Fruit fly (Drosophila melanogaster) whole organism, pupa: Measurements from ENCODE around the gene CG1409.

Experiments used
- CG10348 ChIP-seq: fragments of 200-800 bp; sonication (Bioruptor generic); IDR thresholded peaks from 2 replicates; pipeline ENCODE4 v1.3.6; 2022; ENCODE audit warnings: missing biosample characterization, missing genetic modification characterization
- CG12605 ChIP-seq: fragments of 200-800 bp; sonication (Bioruptor generic); IDR thresholded peaks from 2 replicates; pipeline ENCODE4 v1.3.6; 2022; ENCODE audit warnings: missing biosample characterization, missing genetic modification characterization
- CG13204 ChIP-seq: fragments of 200-800 bp; sonication (Bioruptor generic); optimal IDR thresholded peaks from 2 replicates; lab custom pipeline; 2018; ENCODE audit warnings: missing biosample characterization, mild to moderate bottlenecking, missing genetic modification characterization, moderate library complexity
- CG14655 ChIP-seq: fragments of 200-800 bp; sonication (Bioruptor generic); optimal IDR thresholded peaks from 3 replicates; lab custom pipeline; 2017; ENCODE audit warnings: mild to moderate bottlenecking, missing biosample characterization, missing genetic modification reagents, missing genetic modification characterization
- CG15710 ChIP-seq: fragments of 200-800 bp; sonication (Bioruptor generic); optimal IDR thresholded peaks from 2 replicates; lab custom pipeline; 2018; ENCODE audit warnings: missing biosample characterization, mild to moderate bottlenecking, missing genetic modification characterization, moderate library complexity
- CG17806 ChIP-seq: fragments of 200-800 bp; sonication (Bioruptor generic); optimal IDR thresholded peaks from 2 replicates; lab custom pipeline; 2018; ENCODE audit warnings: missing biosample characterization, mild to moderate bottlenecking, missing genetic modification characterization, moderate library complexity
- CG32121 ChIP-seq: fragments of 200-800 bp; sonication (Bioruptor generic); IDR thresholded peaks from 2 replicates; pipeline ENCODE4 v1.3.6; 2022; ENCODE audit warnings: missing biosample characterization, missing genetic modification characterization
- CG34367 ChIP-seq: fragments of 200-800 bp; sonication (Bioruptor generic); optimal IDR thresholded peaks from 2 replicates; lab custom pipeline; 2018; ENCODE audit warnings: missing biosample characterization, mild to moderate bottlenecking, missing genetic modification characterization
- CG4496 ChIP-seq: fragments of 200-800 bp; sonication (Bioruptor generic); IDR thresholded peaks from 3 replicates; pipeline ENCODE4 v1.3.6; 2022; ENCODE audit warnings: missing biosample characterization, missing genetic modification characterization
- CG8159 ChIP-seq: fragments of 200-800 bp; sonication (Bioruptor generic); optimal IDR thresholded peaks from 3 replicates; lab custom pipeline; 2018; ENCODE audit warnings: missing biosample characterization, mild to moderate bottlenecking, missing genetic modification characterization, moderate library complexity
- CG8301 ChIP-seq: fragments of 200-800 bp; sonication (Bioruptor generic); optimal IDR thresholded peaks from 2 replicates; lab custom pipeline; 2018; ENCODE audit warnings: missing biosample characterization, mild to moderate bottlenecking, missing genetic modification characterization
- CG9948 ChIP-seq: fragments of 200-800 bp; sonication (Bioruptor generic); optimal IDR thresholded peaks from 2 replicates; lab custom pipeline; 2018; ENCODE audit warnings: missing biosample characterization, mild to moderate bottlenecking, missing genetic modification characterization, moderate library complexity
- D1 ChIP-seq: fragments of 200-800 bp; sonication (Bioruptor generic); optimal IDR thresholded peaks from 2 replicates; lab custom pipeline; 2018; ENCODE audit warnings: missing biosample characterization, mild to moderate bottlenecking, missing genetic modification characterization, moderate library complexity
- EcR ChIP-seq: fragments of 200-800 bp; sonication (Bioruptor generic); optimal IDR thresholded peaks from 3 replicates; lab custom pipeline; 2019; ENCODE audit warnings: missing biosample characterization, missing genetic modification characterization, mild to moderate bottlenecking, moderate library complexity, missing genetic modification reagents
- Ets98B ChIP-seq: fragments of 200-800 bp; sonication (Bioruptor generic); IDR thresholded peaks from 2 replicates; pipeline ENCODE4 v1.3.6; 2022; ENCODE audit warnings: missing biosample characterization, missing genetic modification characterization
- Pif1A ChIP-seq: fragments of 200-800 bp; sonication (Bioruptor generic); optimal IDR thresholded peaks from 3 replicates; lab custom pipeline; 2016; ENCODE audit warnings: missing biosample characterization, missing genetic modification characterization
- Pif1B ChIP-seq: fragments of 200-800 bp; sonication (Bioruptor generic); optimal IDR thresholded peaks from 3 replicates; lab custom pipeline; 2016; ENCODE audit warnings: missing biosample characterization, missing genetic modification characterization
- Snoo ChIP-seq: fragments of 200-800 bp; sonication (Bioruptor generic); optimal IDR thresholded peaks from 3 replicates; lab custom pipeline; 2017; ENCODE audit warnings: missing biosample characterization, mild to moderate bottlenecking, missing genetic modification characterization, inconsistent platforms
- fd96Ca ChIP-seq: fragments of 200-800 bp; sonication (Bioruptor generic); IDR thresholded peaks from 3 replicates; pipeline ENCODE4 v1.3.6; 2022; ENCODE audit warnings: missing biosample characterization, missing genetic modification characterization
- gl ChIP-seq: fragments of 200-800 bp; sonication (Bioruptor generic); optimal IDR thresholded peaks from 2 replicates; lab custom pipeline; 2018; ENCODE audit warnings: missing biosample characterization, mild to moderate bottlenecking, missing genetic modification characterization
- rn ChIP-seq: fragments of 200-800 bp; sonication (Bioruptor generic); IDR thresholded peaks from 2 replicates; pipeline ENCODE4 v1.3.6; 2022; ENCODE audit warnings: missing biosample characterization, missing genetic modification characterization

CG1409 gene

dm6 chrX:7891596-7892538, 33.9 kb downstream of the CG1409 start, which contains the start of gene Nek2:
Gene Nek2 (minus strand): TSS chrX:7891646.
- TF ChIP-seq CG10348 (no peak), CG13204 (no peak), CG14655 (GFP tag; lab: Kevin White, UChicago) (peak; percentile 48), D1 (peak; percentile 1), gl (tag; lab: Kevin White, UChicago) (no peak), CG15710 (peak; percentile 7), CG12605 (GFP tag; lab: Robert Waterston, UW) (no peak), CG8301 (tag; lab: Kevin White, UChicago) (peak; percentile 38), CG32121 (GFP tag; lab: Robert Waterston, UW) (no peak), Pif1B (peak; percentile 26), Ets98B (GFP tag; lab: Robert Waterston, UW) (no peak), CG8159 (tag; lab: Kevin White, UChicago) (peak; percentile 40), CG4496 (GFP tag; lab: Robert Waterston, UW) (no peak), Snoo (tag; lab: Kevin White, UChicago) (peak; percentile 23), CG9948 (peak; percentile 32), CG17806 (no peak), EcR (peak; percentile 32), CG34367 (tag; lab: Kevin White, UChicago) (peak; percentile 22), rn (GFP tag; lab: Robert Waterston, UW) (no peak), Pif1A (GFP tag; lab: Kevin White, UChicago) (peak; percentile 15), fd96Ca (no peak)

dm6 chrX:7892539-7892899, 34.5 kb downstream of the CG1409 start:
- TF ChIP-seq D1 (no peak), Ets98B (GFP tag; lab: Robert Waterston, UW) (0 out of 2 replicates have a peak, but pooled peaks have one; percentile 7), CG12605 (GFP tag; lab: Robert Waterston, UW) (no peak), EcR (no peak), Snoo (tag; lab: Kevin White, UChicago) (peak; percentile 44), fd96Ca (no peak), CG15710 (peak; percentile 65), Pif1B (no peak), CG34367 (tag; lab: Kevin White, UChicago) (peak; percentile 33), CG13204 (no peak), CG10348 (no peak), CG9948 (peak; percentile 56), gl (tag; lab: Kevin White, UChicago) (no peak), CG14655 (GFP tag; lab: Kevin White, UChicago) (peak; percentile 77), CG8301 (tag; lab: Kevin White, UChicago) (peak; percentile 54), CG17806 (peak; percentile 47), CG8159 (tag; lab: Kevin White, UChicago) (peak; percentile 58), CG4496 (GFP tag; lab: Robert Waterston, UW) (peak; percentile 58; the same call in 2 of the 3 replicates), CG32121 (GFP tag; lab: Robert Waterston, UW) (no peak), rn (GFP tag; lab: Robert Waterston, UW) (no peak), Pif1A (GFP tag; lab: Kevin White, UChicago) (peak; percentile 63)

dm6 chrX:7893411-7894122, 35.6 kb downstream of the CG1409 start, which contains the start of the genes CG45089, ND-MNLL and p115:
Gene CG45089 (minus strand): TSS chrX:7893798.
Gene ND-MNLL (minus strand): TSS chrX:7893798.
Gene p115 (plus strand): TSS chrX:7894031.
- TF ChIP-seq CG14655 (GFP tag; lab: Kevin White, UChicago) (no peak), CG34367 (tag; lab: Kevin White, UChicago) (no peak), CG4496 (GFP tag; lab: Robert Waterston, UW) (0 out of 3 replicates have a peak, but pooled peaks have one; percentile 26), CG9948 (peak; percentile 20), CG8159 (tag; lab: Kevin White, UChicago) (peak; percentile 40), CG17806 (peak; percentile 21), CG13204 (no peak), Ets98B (GFP tag; lab: Robert Waterston, UW) (peak; percentile 17; the same call in 1 of the 2 replicates), CG10348 (no peak), gl (tag; lab: Kevin White, UChicago) (no peak), Pif1B (peak; percentile 32), CG32121 (GFP tag; lab: Robert Waterston, UW) (peak; percentile 48; the same call in 1 of the 2 replicates), Snoo (tag; lab: Kevin White, UChicago) (peak; percentile 10), Pif1A (GFP tag; lab: Kevin White, UChicago) (peak; percentile 46), rn (GFP tag; lab: Robert Waterston, UW) (no peak), CG15710 (peak; percentile 38)

- no peak for TF ChIP-seq gl (tag; lab: Kevin White, UChicago)
- TF ChIP-seq, all 21 proteins: peak for 0
Observed at dm6 chrX:7900659-7901058, 42.7 kb downstream of the CG1409 start.
